Worm (Caenorhabditis elegans) whole organism, L1 larva: ENCODE measurements around the gene C02E7.6.
"Not testable (repeated sequence)": the region's sequence is repeated elsewhere in the genome, so short reads cannot be mapped to it uniquely, and the experiment has no call there.

Source experiments
- F16B12.6 ChIP-seq: fragments of 150-350 bp; optimal IDR thresholded peaks from 2 replicates; lab custom pipeline; 2014; ENCODE audit warnings: missing biosample characterization, missing genetic modification characterization
- ama-1 ChIP-seq: fragments of 150-350 bp; optimal IDR thresholded peaks from 2 replicates; lab custom pipeline; 2014
- ceh-88 ChIP-seq: fragments of 200-800 bp; sonication (Bioruptor generic); IDR thresholded peaks from 2 replicates; pipeline ENCODE4 v1.3.6; 2022; ENCODE audit warnings: missing genetic modification characterization, missing compliant biosample characterization
- ceh-90 ChIP-seq: sonication (generic microtip); optimal IDR thresholded peaks from 2 replicates; lab custom pipeline; 2016; ENCODE audit warnings: missing genetic modification characterization, missing compliant biosample characterization
- dpl-1 ChIP-seq, 3 experiments: fragments of 150-350 bp in 2 of 3; sonication (generic microtip) in 1 of 3; optimal IDR thresholded peaks; 2 replicates each; lab custom pipeline; 2014 to 2017; ENCODE audit warnings: missing biosample characterization in 3 of 3, missing genetic modification characterization in 3 of 3, missing genetic modification reagents in 3 of 3
- dsc-1 ChIP-seq: sonication (generic microtip); optimal IDR thresholded peaks from 2 replicates; lab custom pipeline; 2016; ENCODE audit warnings: mild to moderate bottlenecking, missing genetic modification characterization, missing compliant biosample characterization
- efl-1 ChIP-seq, 4 experiments: fragments of 150-350 bp; optimal IDR thresholded peaks in 3 of 4; peaks in 1 of 4; 1 replicate in 1 of 4; 2 replicates in 3 of 4; lab custom pipeline; 2014; ENCODE audit warnings: missing biosample characterization in 2 of 4, missing genetic modification characterization in 2 of 4, missing genetic modification reagents in 2 of 4
- efl-3 ChIP-seq: fragments of 200-800 bp; sonication (Bioruptor generic); optimal IDR thresholded peaks from 2 replicates; lab custom pipeline; 2018; ENCODE audit warnings: mild to moderate bottlenecking, missing genetic modification characterization, missing compliant biosample characterization
- egl-13 ChIP-seq: sonication (generic microtip); optimal IDR thresholded peaks from 2 replicates; lab custom pipeline; 2016; ENCODE audit warnings: missing genotype, missing genetic modification reagents, missing genetic modification characterization, missing compliant biosample characterization
- elt-2 ChIP-seq: sonication (generic microtip); optimal IDR thresholded peaks from 2 replicates; lab custom pipeline; 2016; ENCODE audit warnings: missing genetic modification characterization, mild to moderate bottlenecking, inconsistent platforms, missing compliant biosample characterization, missing genetic modification reagents
- elt-3 ChIP-seq, 6 experiments: fragments of 150-350 bp in 1 of 6; sonication (generic microtip); optimal IDR thresholded peaks; 2 replicates each; lab custom pipeline; 2017 to 2018; ENCODE audit warnings: missing biosample characterization in 6 of 6, missing genetic modification characterization in 6 of 6, inconsistent platforms in 1 of 6
- ets-5 ChIP-seq: fragments of 200-800 bp; sonication (Bioruptor generic); IDR thresholded peaks from 2 replicates; pipeline ENCODE4 v1.3.6; 2022; ENCODE audit warnings: missing genetic modification characterization, missing compliant biosample characterization
- fkh-4 ChIP-seq: sonication (generic microtip); optimal IDR thresholded peaks from 2 replicates; lab custom pipeline; 2016; ENCODE audit warnings: missing compliant biosample characterization, missing genetic modification characterization, borderline replicate concordance
- hlh-17 ChIP-seq: fragments of 200-800 bp; sonication (Bioruptor generic); optimal IDR thresholded peaks from 2 replicates; lab custom pipeline; 2018; ENCODE audit warnings: missing genetic modification characterization, mild to moderate bottlenecking, missing compliant biosample characterization, moderate library complexity, borderline replicate concordance
- hpl-2 ChIP-seq: fragments of 150-350 bp; optimal IDR thresholded peaks from 2 replicates; lab custom pipeline; 2014; ENCODE audit warnings: missing biosample characterization, missing genetic modification reagents, missing genetic modification characterization
- isw-1 ChIP-seq: fragments of 200-800 bp; sonication (Bioruptor generic); IDR thresholded peaks from 2 replicates; pipeline ENCODE4 v1.3.6; 2022; ENCODE audit warnings: missing genetic modification characterization, missing compliant biosample characterization
- jun-1 ChIP-seq: fragments of 150-350 bp; optimal IDR thresholded peaks from 2 replicates; lab custom pipeline; 2014; ENCODE audit warnings: missing biosample characterization, missing genetic modification reagents, missing genetic modification characterization
- lin-14 ChIP-seq: fragments of 200-800 bp; sonication (Bioruptor generic); optimal IDR thresholded peaks from 2 replicates; lab custom pipeline; 2018; ENCODE audit warnings: mild to moderate bottlenecking, missing genetic modification characterization, moderate library complexity, missing compliant biosample characterization
- lin-15B ChIP-seq: fragments of 150-350 bp; sonication (generic microtip); optimal IDR thresholded peaks from 3 replicates; lab custom pipeline; 2014; ENCODE audit warnings: missing biosample characterization, missing genetic modification characterization
- lin-35 ChIP-seq, 2 experiments: fragments of 150-350 bp; optimal IDR thresholded peaks; 2 replicates each; lab custom pipeline; 2014; ENCODE audit warnings: missing biosample characterization in 2 of 2, missing genetic modification characterization in 2 of 2, missing genetic modification reagents in 2 of 2
- lsy-2 ChIP-seq, 2 experiments: fragments of 150-350 bp; optimal IDR thresholded peaks; 2 replicates each; lab custom pipeline; 2014; ENCODE audit warnings: missing biosample characterization in 2 of 2, missing genetic modification characterization in 2 of 2
- mep-1 ChIP-seq: fragments of 150-350 bp; optimal IDR thresholded peaks from 2 replicates; lab custom pipeline; 2014; ENCODE audit warnings: missing biosample characterization, missing genetic modification characterization
- nhr-11 ChIP-seq: fragments of 150-350 bp; optimal IDR thresholded peaks from 2 replicates; lab custom pipeline; 2014; ENCODE audit warnings: missing biosample characterization, missing genetic modification characterization
- nhr-19 ChIP-seq: fragments of 200-800 bp; sonication (Bioruptor generic); conservative IDR thresholded peaks from 2 replicates; pipeline ENCODE4 v1.3.6; 2022; ENCODE audit warnings: missing genetic modification characterization, missing compliant biosample characterization
- nhr-20 ChIP-seq: sonication (generic microtip); optimal IDR thresholded peaks from 2 replicates; lab custom pipeline; 2016; ENCODE audit warnings: mild to moderate bottlenecking, missing genetic modification characterization, missing compliant biosample characterization
- nhr-47 ChIP-seq: sonication (generic microtip); optimal IDR thresholded peaks from 2 replicates; lab custom pipeline; 2016; ENCODE audit warnings: mild to moderate bottlenecking, missing genetic modification characterization, moderate library complexity, missing compliant biosample characterization
- nhr-71 ChIP-seq: sonication (generic microtip); optimal IDR thresholded peaks from 2 replicates; lab custom pipeline; 2016; ENCODE audit warnings: mild to moderate bottlenecking, missing genetic modification characterization, moderate library complexity, missing compliant biosample characterization
- nhr-76 ChIP-seq: sonication (generic microtip); optimal IDR thresholded peaks from 2 replicates; lab custom pipeline; 2017; ENCODE audit warnings: missing biosample characterization, missing genetic modification characterization
- nhr-77 ChIP-seq: fragments of 150-350 bp; optimal IDR thresholded peaks from 2 replicates; lab custom pipeline; 2014; ENCODE audit warnings: missing biosample characterization, missing genetic modification characterization
- nhr-84 ChIP-seq: sonication (generic microtip); optimal IDR thresholded peaks from 2 replicates; lab custom pipeline; 2017; ENCODE audit warnings: missing biosample characterization, missing genetic modification characterization
- nhr-85 ChIP-seq: sonication (generic microtip); peaks from one replicate; lab custom pipeline; 2016; ENCODE audit warnings: missing genetic modification characterization, inconsistent platforms, missing compliant biosample characterization
- nhr-90 ChIP-seq: sonication (generic microtip); optimal IDR thresholded peaks from 2 replicates; lab custom pipeline; 2016; ENCODE audit warnings: mild to moderate bottlenecking, missing genetic modification characterization, missing compliant biosample characterization; ENCODE audit not compliant: poor library complexity
- pax-3 ChIP-seq: fragments of 200-800 bp; sonication (Bioruptor generic); optimal IDR thresholded peaks from 2 replicates; lab custom pipeline; 2018; ENCODE audit warnings: mild to moderate bottlenecking, missing genetic modification characterization, moderate library complexity, missing compliant biosample characterization
- rnt-1 ChIP-seq: sonication (generic microtip); optimal IDR thresholded peaks from 2 replicates; lab custom pipeline; 2016; ENCODE audit warnings: mild to moderate bottlenecking, missing genetic modification characterization, moderate library complexity, missing compliant biosample characterization
- snpc-4 ChIP-seq: fragments of 150-350 bp; optimal IDR thresholded peaks from 2 replicates; lab custom pipeline; 2014; ENCODE audit warnings: missing biosample characterization, missing genetic modification characterization
- snu-23 ChIP-seq: sonication (generic microtip); optimal IDR thresholded peaks from 2 replicates; lab custom pipeline; 2016; ENCODE audit warnings: missing genetic modification characterization, missing compliant biosample characterization
- tbx-2 ChIP-seq: sonication (generic microtip); optimal IDR thresholded peaks from 2 replicates; lab custom pipeline; 2016; ENCODE audit warnings: missing genetic modification characterization, missing compliant biosample characterization
- tlp-1 ChIP-seq: fragments of 150-350 bp; optimal IDR thresholded peaks from 2 replicates; lab custom pipeline; 2014; ENCODE audit warnings: missing biosample characterization, missing genetic modification characterization
- unc-30 ChIP-seq: sonication (generic microtip); optimal IDR thresholded peaks from 2 replicates; lab custom pipeline; 2017; ENCODE audit warnings: missing biosample characterization, missing genetic modification characterization
- unc-62 ChIP-seq: fragments of 150-350 bp; optimal IDR thresholded peaks from 2 replicates; lab custom pipeline; 2014; ENCODE audit warnings: missing biosample characterization, missing genetic modification reagents, missing genetic modification characterization
- unc-86 ChIP-seq: sonication (generic microtip); optimal IDR thresholded peaks from 2 replicates; lab custom pipeline; 2016; ENCODE audit warnings: missing genetic modification characterization, missing compliant biosample characterization
- zip-4 ChIP-seq: fragments of 200-800 bp; sonication (Bioruptor generic); optimal IDR thresholded peaks from 2 replicates; lab custom pipeline; 2018; ENCODE audit warnings: mild to moderate bottlenecking, missing genetic modification characterization, moderate library complexity, missing compliant biosample characterization
- ztf-11 ChIP-seq, 2 experiments: sonication (generic microtip); optimal IDR thresholded peaks; 2 replicates each; lab custom pipeline; 2016 to 2017; ENCODE audit warnings: missing genetic modification characterization in 2 of 2, missing biosample characterization in 1 of 2, missing compliant biosample characterization in 1 of 2

C02E7.6 gene

DNA sequence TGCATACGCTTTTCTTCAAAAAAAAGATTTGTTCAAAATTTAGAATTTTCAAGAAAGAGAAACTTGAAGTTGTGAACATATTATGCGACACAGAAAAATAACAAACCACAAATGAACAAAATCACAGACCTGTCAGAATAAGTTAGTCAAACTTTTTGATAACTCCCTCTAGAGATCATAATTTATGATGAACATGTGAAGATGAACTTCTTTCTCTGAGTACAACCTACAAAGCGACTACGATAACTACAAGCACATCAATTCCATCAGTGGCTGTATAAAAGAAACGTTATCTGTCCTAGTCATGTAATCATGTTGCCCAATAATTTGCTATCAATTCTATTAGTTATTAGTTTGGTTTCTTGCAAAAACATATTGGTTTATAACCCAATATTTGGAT is 23.3 kb upstream of the C02E7.6 start, which contains the start of gene ugt-9:
TSS of gene ugt-9 (plus strand) at position 305 of the 400 bp plus-strand sequence.
- TF ChIP-seq elt-3 (tag; optimal IDR thresholded peaks at IDR 0.05; lab: Kevin White, UChicago), result peak in 3 of 6 experiments; percentile 58 to 84 (median 61)
- TF ChIP-seq tlp-1 (tag; lab: Kevin White, UChicago), result no peak
- no peak for TF ChIP-seq ztf-11 (tag; optimal IDR thresholded peaks at IDR 0.05; lab: Kevin White, UChicago)
- no peak for TF ChIP-seq isw-1
- TF ChIP-seq nhr-19 (GFP tag; lab: Robert Waterston, UW), result peak; percentile 36
- peak; percentile 32 for TF ChIP-seq lin-14 (GFP tag; lab: Kevin White, UChicago)
- TF ChIP-seq nhr-76 (tag; lab: Kevin White, UChicago), result peak; percentile 77
- TF ChIP-seq ama-1 (lab: Kevin White, UChicago), result no peak
- peak; percentile 41 for TF ChIP-seq tbx-2 (tag; lab: Kevin White, UChicago)
- peak; percentile 57 for TF ChIP-seq nhr-71 (tag; lab: Kevin White, UChicago)
- peak; percentile 34 for TF ChIP-seq snu-23 (GFP tag; lab: Kevin White, UChicago)
- TF ChIP-seq nhr-20, result peak; percentile 72
- no peak for TF ChIP-seq efl-3 (GFP tag; lab: Kevin White, UChicago)
- peak in 1 of 2 experiments; percentile 7 for TF ChIP-seq lin-35 (GFP tag; optimal IDR thresholded peaks at IDR 0.05; lab: Kevin White, UChicago)
- peak; percentile 39 for TF ChIP-seq nhr-90 (tag; lab: Kevin White, UChicago)
- peak; percentile 84 for TF ChIP-seq nhr-85 (tag; lab: Kevin White, UChicago)
- TF ChIP-seq efl-1 (optimal IDR thresholded peaks at IDR 0.05; lab: Kevin White, UChicago), result no peak
- TF ChIP-seq efl-1 (GFP tag; optimal IDR thresholded peaks at IDR 0.05 in 1 of 2; lab: Kevin White, UChicago), result peak in 1 of 2 experiments; percentile 32
- TF ChIP-seq nhr-77, result peak; percentile 22
- TF ChIP-seq F16B12.6 (tag; lab: Kevin White, UChicago), result no peak
- no peak for TF ChIP-seq pax-3 (tag; lab: Kevin White, UChicago)
- no peak for TF ChIP-seq elt-2
- no peak for TF ChIP-seq rnt-1 (tag; lab: Kevin White, UChicago)

- TF ChIP-seq nhr-19 (GFP tag; lab: Robert Waterston, UW); ztf-11 (tag; optimal IDR thresholded peaks at IDR 0.05; lab: Kevin White, UChicago); nhr-85 (tag; lab: Kevin White, UChicago): not testable (repeated sequence)
Observed at ce11 chrV:4900020-4900419, 19.0 kb upstream of the C02E7.6 start, which contains the start of gene ugt-10. ugt-10 (minus strand) TSS chrV:4900120.

ce11 chrV:4901074-4901473 is 17.9 kb upstream of the C02E7.6 start, which contains the start of gene ugt-67:
ugt-67 (plus strand) TSS chrV:4901374.
- no peak for TF ChIP-seq nhr-84 (tag; lab: Kevin White, UChicago)
- TF ChIP-seq snpc-4 (tag; lab: Kevin White, UChicago), result no peak
- no peak for TF ChIP-seq unc-86 (tag; lab: Kevin White, UChicago)
- TF ChIP-seq hpl-2 (GFP tag; lab: Kevin White, UChicago), result no peak
- TF ChIP-seq tbx-2 (tag; lab: Kevin White, UChicago), result no peak
- no peak for TF ChIP-seq ceh-88
- TF ChIP-seq unc-62 (GFP tag; lab: Kevin White, UChicago), result no peak
- no peak for TF ChIP-seq ets-5 (GFP tag; lab: Robert Waterston, UW)
- TF ChIP-seq elt-2, result no peak
- no peak for TF ChIP-seq fkh-4 (tag; lab: Kevin White, UChicago)
- TF ChIP-seq efl-1 (optimal IDR thresholded peaks at IDR 0.05; lab: Kevin White, UChicago), result no peak
- no peak for TF ChIP-seq efl-1 (GFP tag; optimal IDR thresholded peaks at IDR 0.05 in 1 of 2; lab: Kevin White, UChicago)
- no peak for TF ChIP-seq hlh-17 (GFP tag; lab: Kevin White, UChicago)
- no peak for TF ChIP-seq lin-15B
- no peak for TF ChIP-seq ama-1 (lab: Kevin White, UChicago)
- TF ChIP-seq nhr-77, result no peak
- no peak for TF ChIP-seq nhr-76 (tag; lab: Kevin White, UChicago)
- TF ChIP-seq lin-14 (GFP tag; lab: Kevin White, UChicago), result no peak

- TF ChIP-seq dsc-1 (no peak), ceh-90 (tag; lab: Kevin White, UChicago) (no peak), egl-13 (no peak), nhr-11 (tag; lab: Kevin White, UChicago) (no peak), snu-23 (GFP tag; lab: Kevin White, UChicago) (peak; percentile 12), zip-4 (no peak), jun-1 (tag; lab: Kevin White, UChicago) (no peak), nhr-20 (peak; percentile 41), hpl-2 (GFP tag; lab: Kevin White, UChicago) (no peak), pax-3 (tag; lab: Kevin White, UChicago) (no peak), F16B12.6 (tag; lab: Kevin White, UChicago) (no peak), efl-1 (optimal IDR thresholded peaks at IDR 0.05; lab: Kevin White, UChicago) (no peak), efl-1 (GFP tag; optimal IDR thresholded peaks at IDR 0.05 in 1 of 2; lab: Kevin White, UChicago) (peak in 1 of 2 experiments; percentile 53), mep-1 (tag; lab: Kevin White, UChicago) (no peak), lsy-2 (tag; optimal IDR thresholded peaks at IDR 0.05; lab: Kevin White, UChicago) (no peak), nhr-47 (no peak), dpl-1 (GFP tag; optimal IDR thresholded peaks at IDR 0.05; lab: Kevin White, UChicago) (no peak), unc-30 (no peak)
- TF ChIP-seq, all 84 proteins: peak for 3
Observed at ce11 chrV:4903696-4904095, 15.3 kb upstream of the C02E7.6 start, which contains the start of gene ugt-8. ugt-8 (plus strand) TSS chrV:4903930.
